Worm (Caenorhabditis elegans) whole organism, L3 larva: ENCODE measurements around the gene Y49F6A.11.

Experiments used
- ceh-28 ChIP-seq: fragments of 150-350 bp; optimal IDR thresholded peaks from 2 replicates; lab custom pipeline; 2014; ENCODE audit warnings: missing biosample characterization, missing genetic modification reagents, missing genetic modification characterization
- elt-2 ChIP-seq: sonication (generic microtip); optimal IDR thresholded peaks from 2 replicates; lab custom pipeline; 2016; ENCODE audit warnings: missing genetic modification reagents, mild to moderate bottlenecking, missing genetic modification characterization, missing compliant biosample characterization
- lin-15B ChIP-seq: fragments of 150-350 bp; optimal IDR thresholded peaks from 2 replicates; lab custom pipeline; 2014; ENCODE audit warnings: missing biosample characterization, missing genetic modification characterization
- lin-39 ChIP-seq: fragments of 150-350 bp; optimal IDR thresholded peaks from 2 replicates; lab custom pipeline; 2018; ENCODE audit warnings: missing biosample characterization, missing genetic modification reagents, missing genetic modification characterization
- nhr-11 ChIP-seq: fragments of 150-350 bp; optimal IDR thresholded peaks from 2 replicates; lab custom pipeline; 2014; ENCODE audit warnings: missing biosample characterization, missing genetic modification characterization
- nhr-25 ChIP-seq: sonication (generic microtip); optimal IDR thresholded peaks from 2 replicates; lab custom pipeline; 2017; ENCODE audit warnings: missing biosample characterization, missing genetic modification characterization
- nhr-67 ChIP-seq: fragments of 150-350 bp; optimal IDR thresholded peaks from 2 replicates; lab custom pipeline; 2014; ENCODE audit warnings: missing biosample characterization, missing genetic modification characterization
- nhr-77 ChIP-seq: fragments of 150-350 bp; optimal IDR thresholded peaks from 2 replicates; lab custom pipeline; 2014; ENCODE audit warnings: missing biosample characterization, missing genetic modification characterization
- pha-4 ChIP-seq: fragments of 150-350 bp; optimal IDR thresholded peaks from 2 replicates; lab custom pipeline; 2014; ENCODE audit warnings: missing biosample characterization, missing genetic modification reagents, missing genetic modification characterization
- unc-62 ChIP-seq: fragments of 150-350 bp; sonication (generic microtip); optimal IDR thresholded peaks from 4 replicates; lab custom pipeline; 2014; ENCODE audit warnings: missing biosample characterization, missing genetic modification reagents, missing genetic modification characterization

DNA sequence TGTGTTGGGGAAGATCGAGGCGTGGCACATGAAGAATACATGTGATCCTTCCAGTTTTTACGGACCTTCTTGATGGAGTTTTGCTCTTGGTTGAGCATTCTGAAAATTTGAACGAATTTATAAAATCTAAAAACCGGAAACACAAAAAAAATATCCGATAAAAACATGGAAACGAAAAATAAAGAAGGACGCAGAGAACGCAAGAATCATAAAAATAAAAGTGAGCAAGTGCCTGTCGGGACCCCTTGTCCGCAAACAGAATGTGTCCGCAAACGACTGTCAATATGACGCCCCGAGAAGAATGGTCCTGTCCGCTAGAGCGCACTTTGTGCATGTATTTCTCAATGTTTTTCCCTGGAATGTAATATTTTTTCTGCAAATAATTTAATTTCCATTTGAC is 11.1 kb upstream of the Y49F6A.11 start, which contains the start of gene Y49F6A.5:
- TF ChIP-seq nhr-11 (tag; lab: Kevin White, UChicago), result no peak
- no peak for TF ChIP-seq lin-15B (tag; lab: Kevin White, UChicago)
- no peak for TF ChIP-seq lin-39 (tag; lab: Kevin White, UChicago)
- TF ChIP-seq nhr-77 (tag; lab: Kevin White, UChicago), result no peak
- TF ChIP-seq nhr-67, result no peak
- no peak for TF ChIP-seq ceh-28
- no peak for TF ChIP-seq pha-4
- TF ChIP-seq unc-62 (GFP tag; lab: Kevin White, UChicago), result no peak
- no peak for TF ChIP-seq nhr-25 (tag; lab: Kevin White, UChicago)
- TF ChIP-seq elt-2 (tag; lab: Kevin White, UChicago), result no peak
